Worm (Caenorhabditis elegans): ENCODE data around the gene F56B3.2.

ce11 chrIV:800518-800917 is 32.1 kb upstream of the F56B3.2 start, which contains the start of gene mrpl-46:
- no peak for TF ChIP-seq ceh-79 (tag; optimal IDR thresholded peaks at IDR 0.05)
- TF ChIP-seq xnd-1 (tag; optimal IDR thresholded peaks at IDR 0.05) = no peak
- no peak for TF ChIP-seq attf-6 (GFP tag; IDR thresholded peaks at IDR 0.05)
- TF ChIP-seq F39B2.1 (GFP tag; IDR thresholded peaks at IDR 0.05) = no peak
- TF ChIP-seq mcd-1 (GFP tag; IDR thresholded peaks at IDR 0.05) = no peak
- TF ChIP-seq K12H6.12 (tag; optimal IDR thresholded peaks at IDR 0.05) = no peak
- TF ChIP-seq ama-1 (optimal IDR thresholded peaks at IDR 0.05) = no peak
- TF ChIP-seq ama-1 (GFP tag; optimal IDR thresholded peaks at IDR 0.05) = no peak
- TF ChIP-seq efl-1 (GFP tag; optimal IDR thresholded peaks at IDR 0.05) = no peak
- TF ChIP-seq ztf-22 (GFP tag; optimal IDR thresholded peaks at IDR 0.05) = no peak
- no peak for TF ChIP-seq F57C9.4 (tag; optimal IDR thresholded peaks at IDR 0.05)
- TF ChIP-seq pha-4 (tag; optimal IDR thresholded peaks at IDR 0.05) = no peak
- no peak for TF ChIP-seq hrde-1 (tag; optimal IDR thresholded peaks at IDR 0.05; ENCODE audit: borderline replicate concordance)
- TF ChIP-seq unc-62 (GFP tag; optimal IDR thresholded peaks at IDR 0.05) = no peak
- no peak for TF ChIP-seq dpl-1 (GFP tag; optimal IDR thresholded peaks at IDR 0.05)
